Fruit fly (Drosophila melanogaster): Measurements from ENCODE around the gene CG43815.

- TF ChIP-seq Clk (GFP tag; optimal IDR thresholded peaks at IDR 0.05), result no peak
- no peak for TF ChIP-seq CG7101 (tag; optimal IDR thresholded peaks at IDR 0.05)
- TF ChIP-seq bab1 (GFP tag; optimal IDR thresholded peaks at IDR 0.05), result no peak
- TF ChIP-seq toe (GFP tag; optimal IDR thresholded peaks at IDR 0.05), result no peak
- TF ChIP-seq CG1620 (GFP tag; optimal IDR thresholded peaks at IDR 0.05), result no peak
Observed at dm6 chr2L:3545033-3545666, 30.9 kb upstream of the CG43815 start.

Data from whole organism, adult.